Worm (Caenorhabditis elegans) whole organism, L2 larva: ENCODE data around the gene bus-2.

ENCODE experiments used
- ZK546.5 ChIP-seq: sonication (generic microtip); optimal IDR thresholded peaks from 2 replicates; lab custom pipeline; 2017; ENCODE audit warnings: missing biosample characterization, missing genetic modification characterization
- blmp-1 ChIP-seq: sonication (generic microtip); optimal IDR thresholded peaks from 2 replicates; lab custom pipeline; 2017; ENCODE audit warnings: missing genetic modification characterization, mild to moderate bottlenecking, missing compliant biosample characterization, antibody characterized with exemption, moderate library complexity; ENCODE audit not compliant: insufficient read depth
- elt-1 ChIP-seq: fragments of 150-350 bp; optimal IDR thresholded peaks from 2 replicates; lab custom pipeline; 2014; ENCODE audit warnings: missing biosample characterization, missing genetic modification characterization
- lin-11 ChIP-seq: fragments of 150-350 bp; sonication (generic microtip); optimal IDR thresholded peaks from 2 replicates; lab custom pipeline; 2014; ENCODE audit warnings: missing biosample characterization, missing genetic modification characterization, inconsistent platforms, mixed read lengths
- lin-39 ChIP-seq: fragments of 150-350 bp; optimal IDR thresholded peaks from 2 replicates; lab custom pipeline; 2014; ENCODE audit warnings: missing biosample characterization, missing genetic modification reagents, missing genetic modification characterization
- lsy-2 ChIP-seq, 2 experiments: fragments of 150-350 bp in 1 of 2; sonication (generic microtip) in 1 of 2; optimal IDR thresholded peaks; 2 replicates each; lab custom pipeline; 2014 to 2017; ENCODE audit warnings: missing biosample characterization in 2 of 2, missing genetic modification characterization in 2 of 2
- nhr-129 ChIP-seq: fragments of 150-350 bp; optimal IDR thresholded peaks from 2 replicates; lab custom pipeline; 2014; ENCODE audit warnings: missing biosample characterization, missing genetic modification characterization
- nhr-237 ChIP-seq: fragments of 150-350 bp; optimal IDR thresholded peaks from 2 replicates; lab custom pipeline; 2014; ENCODE audit warnings: missing biosample characterization, missing genetic modification characterization
- skn-1 ChIP-seq: sonication (generic microtip); optimal IDR thresholded peaks from 2 replicates; lab custom pipeline; 2017; ENCODE audit warnings: missing biosample characterization, missing genetic modification characterization
- unc-39 ChIP-seq: fragments of 150-350 bp; optimal IDR thresholded peaks from 2 replicates; lab custom pipeline; 2014; ENCODE audit warnings: missing biosample characterization, missing genetic modification characterization
- unc-55 ChIP-seq: fragments of 150-350 bp; sonication (generic microtip); optimal IDR thresholded peaks from 3 replicates; lab custom pipeline; 2014; ENCODE audit warnings: missing biosample characterization, missing genetic modification reagents, missing genetic modification characterization

DNA sequence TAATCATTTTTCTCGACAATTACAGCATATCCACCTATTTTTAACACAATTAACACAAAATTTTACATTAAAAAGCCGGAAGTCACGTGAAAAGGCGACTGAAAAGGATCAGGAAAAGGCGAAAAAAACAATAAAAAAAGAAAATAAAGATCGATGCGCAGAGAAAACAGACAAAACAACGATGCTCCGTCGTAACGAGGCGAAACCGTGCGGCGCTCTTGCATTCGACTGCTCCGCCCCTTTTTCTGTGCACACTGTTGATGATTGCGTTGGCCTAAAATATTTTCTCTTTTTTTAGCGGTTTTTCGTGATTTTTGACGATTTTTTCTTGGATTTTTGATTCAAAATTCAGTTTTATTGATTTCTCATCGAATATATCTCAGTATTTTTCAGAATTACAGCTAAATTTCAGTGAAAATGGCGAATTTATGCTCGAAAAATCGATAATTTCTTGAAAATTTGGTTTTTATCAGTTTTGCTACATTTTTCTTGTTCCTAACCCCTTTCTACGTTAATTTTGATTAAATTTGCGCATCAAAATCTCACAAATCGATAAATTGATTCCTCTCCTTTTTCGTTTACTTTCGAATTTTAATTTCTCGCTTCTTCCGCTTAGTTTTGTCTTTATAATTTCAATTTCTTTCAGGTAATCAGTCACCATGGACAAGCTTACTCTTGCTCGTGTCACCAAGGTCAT, 40.5 kb upstream of the bus-2 start, which contains the start of gene rps-28:
- TF ChIP-seq lin-11 (tag; lab: Kevin White, UChicago), result peak; percentile 97
- TF ChIP-seq lsy-2 (tag; optimal IDR thresholded peaks at IDR 0.05; lab: Kevin White, UChicago), result peak; percentile 89 to 96
- TF ChIP-seq ZK546.5 (tag; lab: Kevin White, UChicago), result peak; percentile 79
- peak; percentile 98 for TF ChIP-seq nhr-129 (tag; lab: Kevin White, UChicago)
- TF ChIP-seq nhr-237 (tag; lab: Kevin White, UChicago), result peak; percentile 81
- no peak for TF ChIP-seq elt-1 (tag; lab: Kevin White, UChicago)
- peak; percentile 58 for TF ChIP-seq unc-39 (tag; lab: Kevin White, UChicago)
- TF ChIP-seq lin-39, result peak; percentile 45
- peak; percentile 88 for TF ChIP-seq blmp-1 (tag; lab: Kevin White, UChicago)
- TF ChIP-seq skn-1, result peak; percentile 58
- TF ChIP-seq unc-55, result peak; percentile 99
